Fruit fly (Drosophila melanogaster) whole organism, pupa: Measurements from ENCODE around the gene ss.

Experiments used
- CG10348 ChIP-seq: fragments of 200-800 bp; sonication (Bioruptor generic); IDR thresholded peaks from 2 replicates; pipeline ENCODE4 v1.3.6; 2022; ENCODE audit warnings: missing biosample characterization, missing genetic modification characterization
- CG12605 ChIP-seq: fragments of 200-800 bp; sonication (Bioruptor generic); IDR thresholded peaks from 2 replicates; pipeline ENCODE4 v1.3.6; 2022; ENCODE audit warnings: missing biosample characterization, missing genetic modification characterization
- CG13204 ChIP-seq: fragments of 200-800 bp; sonication (Bioruptor generic); optimal IDR thresholded peaks from 2 replicates; lab custom pipeline; 2018; ENCODE audit warnings: missing biosample characterization, mild to moderate bottlenecking, missing genetic modification characterization, moderate library complexity
- CG14655 ChIP-seq: fragments of 200-800 bp; sonication (Bioruptor generic); optimal IDR thresholded peaks from 3 replicates; lab custom pipeline; 2017; ENCODE audit warnings: mild to moderate bottlenecking, missing biosample characterization, missing genetic modification reagents, missing genetic modification characterization
- CG15710 ChIP-seq: fragments of 200-800 bp; sonication (Bioruptor generic); optimal IDR thresholded peaks from 2 replicates; lab custom pipeline; 2018; ENCODE audit warnings: missing biosample characterization, mild to moderate bottlenecking, missing genetic modification characterization, moderate library complexity
- CG17806 ChIP-seq: fragments of 200-800 bp; sonication (Bioruptor generic); optimal IDR thresholded peaks from 2 replicates; lab custom pipeline; 2018; ENCODE audit warnings: missing biosample characterization, mild to moderate bottlenecking, missing genetic modification characterization, moderate library complexity
- CG32121 ChIP-seq: fragments of 200-800 bp; sonication (Bioruptor generic); IDR thresholded peaks from 2 replicates; pipeline ENCODE4 v1.3.6; 2022; ENCODE audit warnings: missing biosample characterization, missing genetic modification characterization
- CG34367 ChIP-seq: fragments of 200-800 bp; sonication (Bioruptor generic); optimal IDR thresholded peaks from 2 replicates; lab custom pipeline; 2018; ENCODE audit warnings: missing biosample characterization, mild to moderate bottlenecking, missing genetic modification characterization
- CG4496 ChIP-seq: fragments of 200-800 bp; sonication (Bioruptor generic); IDR thresholded peaks from 3 replicates; pipeline ENCODE4 v1.3.6; 2022; ENCODE audit warnings: missing biosample characterization, missing genetic modification characterization
- CG8159 ChIP-seq: fragments of 200-800 bp; sonication (Bioruptor generic); optimal IDR thresholded peaks from 3 replicates; lab custom pipeline; 2018; ENCODE audit warnings: missing biosample characterization, mild to moderate bottlenecking, missing genetic modification characterization, moderate library complexity
- CG8301 ChIP-seq: fragments of 200-800 bp; sonication (Bioruptor generic); optimal IDR thresholded peaks from 2 replicates; lab custom pipeline; 2018; ENCODE audit warnings: missing biosample characterization, mild to moderate bottlenecking, missing genetic modification characterization
- CG9948 ChIP-seq: fragments of 200-800 bp; sonication (Bioruptor generic); optimal IDR thresholded peaks from 2 replicates; lab custom pipeline; 2018; ENCODE audit warnings: missing biosample characterization, mild to moderate bottlenecking, missing genetic modification characterization, moderate library complexity
- D1 ChIP-seq: fragments of 200-800 bp; sonication (Bioruptor generic); optimal IDR thresholded peaks from 2 replicates; lab custom pipeline; 2018; ENCODE audit warnings: missing biosample characterization, mild to moderate bottlenecking, missing genetic modification characterization, moderate library complexity
- EcR ChIP-seq: fragments of 200-800 bp; sonication (Bioruptor generic); optimal IDR thresholded peaks from 3 replicates; lab custom pipeline; 2019; ENCODE audit warnings: missing biosample characterization, missing genetic modification characterization, mild to moderate bottlenecking, moderate library complexity, missing genetic modification reagents
- Ets98B ChIP-seq: fragments of 200-800 bp; sonication (Bioruptor generic); IDR thresholded peaks from 2 replicates; pipeline ENCODE4 v1.3.6; 2022; ENCODE audit warnings: missing biosample characterization, missing genetic modification characterization
- Pif1A ChIP-seq: fragments of 200-800 bp; sonication (Bioruptor generic); optimal IDR thresholded peaks from 3 replicates; lab custom pipeline; 2016; ENCODE audit warnings: missing biosample characterization, missing genetic modification characterization
- Pif1B ChIP-seq: fragments of 200-800 bp; sonication (Bioruptor generic); optimal IDR thresholded peaks from 3 replicates; lab custom pipeline; 2016; ENCODE audit warnings: missing biosample characterization, missing genetic modification characterization
- Snoo ChIP-seq: fragments of 200-800 bp; sonication (Bioruptor generic); optimal IDR thresholded peaks from 3 replicates; lab custom pipeline; 2017; ENCODE audit warnings: missing biosample characterization, mild to moderate bottlenecking, missing genetic modification characterization, inconsistent platforms
- fd96Ca ChIP-seq: fragments of 200-800 bp; sonication (Bioruptor generic); IDR thresholded peaks from 3 replicates; pipeline ENCODE4 v1.3.6; 2022; ENCODE audit warnings: missing biosample characterization, missing genetic modification characterization
- gl ChIP-seq: fragments of 200-800 bp; sonication (Bioruptor generic); optimal IDR thresholded peaks from 2 replicates; lab custom pipeline; 2018; ENCODE audit warnings: missing biosample characterization, mild to moderate bottlenecking, missing genetic modification characterization
- rn ChIP-seq: fragments of 200-800 bp; sonication (Bioruptor generic); IDR thresholded peaks from 2 replicates; pipeline ENCODE4 v1.3.6; 2022; ENCODE audit warnings: missing biosample characterization, missing genetic modification characterization

The ss gene

dm6 chr3R:16394531-16394930 lies 9.0 kb downstream of the ss start:
- TF ChIP-seq CG12605 (GFP tag; lab: Robert Waterston, UW) (no peak), Pif1B (no peak), CG10348 (GFP tag; lab: Robert Waterston, UW) (no peak), CG17806 (tag; lab: Kevin White, UChicago) (no peak), rn (GFP tag; lab: Robert Waterston, UW) (no peak), D1 (tag; lab: Kevin White, UChicago) (no peak), Pif1A (GFP tag; lab: Kevin White, UChicago) (no peak), Snoo (tag; lab: Kevin White, UChicago) (no peak), Ets98B (GFP tag; lab: Robert Waterston, UW) (no peak), CG34367 (tag; lab: Kevin White, UChicago) (no peak), fd96Ca (GFP tag; lab: Robert Waterston, UW) (no peak), CG13204 (no peak), CG8301 (tag; lab: Kevin White, UChicago) (no peak), CG9948 (tag; lab: Kevin White, UChicago) (no peak), CG15710 (no peak), CG4496 (GFP tag; lab: Robert Waterston, UW) (no peak), CG14655 (GFP tag; lab: Kevin White, UChicago) (no peak), CG32121 (GFP tag; lab: Robert Waterston, UW) (no peak), CG8159 (tag; lab: Kevin White, UChicago) (no peak), gl (tag; lab: Kevin White, UChicago) (no peak)
- TF ChIP-seq, all 21 proteins: peak for 0

dm6 chr3R:16389117-16389516 lies 14.4 kb downstream of the ss start:
- TF ChIP-seq CG8159 (tag; lab: Kevin White, UChicago): no peak
- no peak for TF ChIP-seq CG13204
- no peak for TF ChIP-seq rn (GFP tag; lab: Robert Waterston, UW)
- TF ChIP-seq fd96Ca (GFP tag; lab: Robert Waterston, UW): no peak
- no peak for TF ChIP-seq CG34367 (tag; lab: Kevin White, UChicago)
- TF ChIP-seq CG32121 (GFP tag; lab: Robert Waterston, UW): no peak
- no peak for TF ChIP-seq CG10348 (GFP tag; lab: Robert Waterston, UW)
- TF ChIP-seq CG9948 (tag; lab: Kevin White, UChicago): no peak
- TF ChIP-seq Pif1B: no peak

- no peak for TF ChIP-seq CG10348 (GFP tag; lab: Robert Waterston, UW)
- no peak for TF ChIP-seq Pif1A (GFP tag; lab: Kevin White, UChicago)
- no peak for TF ChIP-seq CG32121 (GFP tag; lab: Robert Waterston, UW)
- no peak for TF ChIP-seq EcR (GFP tag; lab: Kevin White, UChicago)
- no peak for TF ChIP-seq CG13204
- no peak for TF ChIP-seq fd96Ca (GFP tag; lab: Robert Waterston, UW)
- TF ChIP-seq CG4496 (GFP tag; lab: Robert Waterston, UW): no peak
- TF ChIP-seq CG14655 (GFP tag; lab: Kevin White, UChicago): no peak
- TF ChIP-seq rn (GFP tag; lab: Robert Waterston, UW): no peak
- TF ChIP-seq CG8301 (tag; lab: Kevin White, UChicago): no peak
- no peak for TF ChIP-seq CG34367 (tag; lab: Kevin White, UChicago)
- no peak for TF ChIP-seq Snoo (tag; lab: Kevin White, UChicago)
- no peak for TF ChIP-seq gl (tag; lab: Kevin White, UChicago)
- no peak for TF ChIP-seq D1 (tag; lab: Kevin White, UChicago)
- no peak for TF ChIP-seq CG8159 (tag; lab: Kevin White, UChicago)
- no peak for TF ChIP-seq CG12605 (GFP tag; lab: Robert Waterston, UW)
- TF ChIP-seq, all 21 proteins: peak for 0
These were observed 16.5 kb downstream of the ss start for dm6 chr3R:16387039-16387438.

- no peak for TF ChIP-seq Ets98B (GFP tag; lab: Robert Waterston, UW)
- no peak for TF ChIP-seq CG14655 (GFP tag; lab: Kevin White, UChicago)
- TF ChIP-seq CG9948 (tag; lab: Kevin White, UChicago): no peak
- TF ChIP-seq Pif1B: no peak
- TF ChIP-seq gl (tag; lab: Kevin White, UChicago): no peak
These were observed 17.9 kb downstream of the ss start for dm6 chr3R:16385586-16385985.

dm6 chr3R:16374101-16374500 lies 29.4 kb downstream of the ss start:
- TF ChIP-seq D1 (tag; lab: Kevin White, UChicago) (peak; percentile 47), CG17806 (tag; lab: Kevin White, UChicago) (no peak), CG8301 (tag; lab: Kevin White, UChicago) (no peak), Pif1B (no peak), CG12605 (GFP tag; lab: Robert Waterston, UW) (no peak)

- no peak for TF ChIP-seq CG14655 (GFP tag; lab: Kevin White, UChicago)
- TF ChIP-seq CG34367 (tag; lab: Kevin White, UChicago): no peak
- no peak for TF ChIP-seq CG13204
- TF ChIP-seq Snoo (tag; lab: Kevin White, UChicago): no peak
- TF ChIP-seq rn (GFP tag; lab: Robert Waterston, UW): no peak
- TF ChIP-seq CG10348 (GFP tag; lab: Robert Waterston, UW): no peak
- no peak for TF ChIP-seq gl (tag; lab: Kevin White, UChicago)
- no peak for TF ChIP-seq CG9948 (tag; lab: Kevin White, UChicago)
- no peak for TF ChIP-seq CG4496 (GFP tag; lab: Robert Waterston, UW)
- TF ChIP-seq CG32121 (GFP tag; lab: Robert Waterston, UW): no peak
- TF ChIP-seq D1 (tag; lab: Kevin White, UChicago): no peak
- no peak for TF ChIP-seq fd96Ca (GFP tag; lab: Robert Waterston, UW)
- no peak for TF ChIP-seq Pif1A (GFP tag; lab: Kevin White, UChicago)
- no peak for TF ChIP-seq CG15710
- TF ChIP-seq EcR (GFP tag; lab: Kevin White, UChicago): no peak
- no peak for TF ChIP-seq CG12605 (GFP tag; lab: Robert Waterston, UW)
- no peak for TF ChIP-seq CG8159 (tag; lab: Kevin White, UChicago)
- TF ChIP-seq Pif1B: no peak
- no peak for TF ChIP-seq CG8301 (tag; lab: Kevin White, UChicago)
- TF ChIP-seq CG17806 (tag; lab: Kevin White, UChicago): no peak
These were observed 33.1 kb downstream of the ss start, which contains the start of gene CG10317 for dm6 chr3R:16370433-16370832. TSS of gene CG10317 (minus strand) at chr3R:16370533.
